Worm (Caenorhabditis elegans): ENCODE results near the gene F11D11.4.

F11D11.4 gene

ce11 chrV:18783474-18783873, 22.3 kb downstream of the F11D11.4 start, which contains the start of gene Y17D7B.10:
Gene Y17D7B.10, plus strand, starts transcription at chrV:18783716.
- TF ChIP-seq B0310.2 (tag; optimal IDR thresholded peaks at IDR 0.05): no peak
- no peak for TF ChIP-seq pes-1 (GFP tag; IDR thresholded peaks at IDR 0.05)

DNA sequence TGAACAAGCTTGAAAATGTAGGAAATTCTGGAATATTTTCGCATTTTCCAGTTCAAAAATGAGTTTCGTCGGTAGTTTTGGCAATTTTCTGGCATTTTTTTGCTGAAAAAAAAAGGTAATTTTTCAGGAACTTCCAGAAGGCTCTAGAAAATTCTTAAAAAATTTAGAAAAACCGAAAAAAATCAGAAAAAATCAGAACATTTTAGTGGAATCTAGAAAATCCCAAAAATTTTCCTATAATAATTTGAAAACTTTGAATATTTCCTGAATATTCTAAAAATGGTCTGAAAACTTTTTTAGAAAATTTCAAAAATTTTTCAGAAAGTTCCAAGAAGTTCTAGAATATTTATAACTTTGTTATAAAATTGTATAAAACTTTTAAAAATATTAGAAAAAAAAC, 25.5 kb downstream of the F11D11.4 start, which contains the start of gene Y17D7B.3:
Gene Y17D7B.3, minus strand, starts transcription at position 101 of the 400 bp plus-strand sequence.
- TF ChIP-seq hmbx-1 (tag; optimal IDR thresholded peaks at IDR 0.05) (no peak), tbx-37 (GFP tag; conservative IDR thresholded peaks at IDR 0.05) (no peak), tra-4 (tag; optimal IDR thresholded peaks at IDR 0.05) (no peak), ceh-36 (tag; optimal IDR thresholded peaks at IDR 0.05) (no peak), sea-1 (GFP tag; conservative IDR thresholded peaks at IDR 0.05) (no peak), pes-1 (GFP tag; IDR thresholded peaks at IDR 0.05) (no peak), F13C5.2 (tag; optimal IDR thresholded peaks at IDR 0.05) (no peak), hmg-4 (GFP tag; optimal IDR thresholded peaks at IDR 0.05) (no peak), flt-1 (GFP tag; IDR thresholded peaks at IDR 0.05) (no peak), B0310.2 (tag; optimal IDR thresholded peaks at IDR 0.05) (no peak), ceh-13 (GFP tag; optimal IDR thresholded peaks at IDR 0.05) (no peak), ets-7 (tag; optimal IDR thresholded peaks at IDR 0.05) (no peak), aly-1 (tag; optimal IDR thresholded peaks at IDR 0.05) (no peak), ama-1 (optimal IDR thresholded peaks at IDR 0.05) (no peak), tbx-11 (GFP tag; IDR thresholded peaks at IDR 0.05) (no peak), hnd-1 (tag; optimal IDR thresholded peaks at IDR 0.05) (no peak), scrt-1 (GFP tag; IDR thresholded peaks at IDR 0.05) (no peak)

ce11 chrV:18787417-18787918, 26.3 kb downstream of the F11D11.4 start, which contains the start of gene Y17D7B.2:
Gene Y17D7B.2, plus strand, starts transcription at chrV:18787739.
- TF ChIP-seq ceh-13 (GFP tag; optimal IDR thresholded peaks at IDR 0.05): no peak
- TF ChIP-seq ets-7 (tag; optimal IDR thresholded peaks at IDR 0.05): no peak
- TF ChIP-seq flt-1 (GFP tag; IDR thresholded peaks at IDR 0.05): no peak
- no peak for TF ChIP-seq hmbx-1 (tag; optimal IDR thresholded peaks at IDR 0.05)
- TF ChIP-seq tbx-37 (GFP tag; conservative IDR thresholded peaks at IDR 0.05): no peak
- no peak for TF ChIP-seq sea-1 (GFP tag; conservative IDR thresholded peaks at IDR 0.05)
- no peak for TF ChIP-seq hmg-4 (GFP tag; optimal IDR thresholded peaks at IDR 0.05)
- TF ChIP-seq hnd-1 (tag; optimal IDR thresholded peaks at IDR 0.05): no peak
- TF ChIP-seq ama-1 (optimal IDR thresholded peaks at IDR 0.05): no peak
- no peak for TF ChIP-seq tra-4 (tag; optimal IDR thresholded peaks at IDR 0.05)
- no peak for TF ChIP-seq ceh-36 (tag; optimal IDR thresholded peaks at IDR 0.05)
- TF ChIP-seq pes-1 (GFP tag; IDR thresholded peaks at IDR 0.05): no peak

DNA sequence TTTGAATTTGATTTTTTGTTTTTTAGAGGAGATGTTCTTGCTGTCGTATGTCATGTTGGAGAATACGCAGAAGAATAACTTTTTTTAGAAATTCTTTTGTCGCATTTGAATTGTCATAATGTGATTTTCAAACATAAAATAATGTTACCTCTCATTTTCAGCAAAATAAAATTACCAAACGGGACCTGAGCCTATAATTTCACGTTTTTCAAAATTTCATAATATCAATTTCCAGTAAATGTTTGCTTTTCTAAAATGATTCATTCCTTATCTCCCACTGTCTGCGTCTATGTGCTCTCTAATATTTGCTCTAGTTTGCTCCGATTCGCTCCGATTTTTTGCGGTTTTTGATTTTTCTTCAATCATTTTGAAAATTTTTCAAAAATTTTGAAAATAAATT, 29.5 kb downstream of the F11D11.4 start, which contains the start of gene nhr-231:
Gene nhr-231, plus strand, starts transcription at position 301 of the 400 bp plus-strand sequence.
- TF ChIP-seq ceh-36 (tag; optimal IDR thresholded peaks at IDR 0.05): no peak
- no peak for TF ChIP-seq F13C5.2 (tag; optimal IDR thresholded peaks at IDR 0.05)
- no peak for TF ChIP-seq aly-1 (tag; optimal IDR thresholded peaks at IDR 0.05)
- no peak for TF ChIP-seq flt-1 (GFP tag; IDR thresholded peaks at IDR 0.05)
- TF ChIP-seq hmg-4 (GFP tag; optimal IDR thresholded peaks at IDR 0.05): no peak
- TF ChIP-seq pes-1 (GFP tag; IDR thresholded peaks at IDR 0.05): no peak
- no peak for TF ChIP-seq sea-1 (GFP tag; conservative IDR thresholded peaks at IDR 0.05)

DNA sequence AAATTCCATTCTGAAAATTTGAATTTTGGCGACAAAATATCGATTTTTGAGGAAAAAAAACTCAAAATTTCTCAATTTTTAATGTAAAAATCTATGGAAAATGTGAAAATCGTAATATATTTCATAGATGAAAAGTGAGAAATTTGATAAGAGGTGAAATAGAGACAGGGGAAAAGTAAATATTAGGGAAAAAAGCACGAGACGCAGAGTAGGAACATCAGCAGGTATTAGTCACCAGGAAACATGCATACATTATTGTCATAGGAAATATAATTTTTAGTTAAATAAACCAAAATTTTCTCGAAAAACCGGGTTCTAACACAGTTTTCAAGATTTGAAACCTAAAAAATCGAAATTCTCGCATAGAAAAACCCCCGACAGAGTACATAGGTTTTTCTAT, 39.6 kb downstream of the F11D11.4 start, which contains the start of gene nhr-170:
Gene nhr-170, minus strand, starts transcription at position 16 of the 400 bp plus-strand sequence.
- no peak for TF ChIP-seq tbx-37 (GFP tag; conservative IDR thresholded peaks at IDR 0.05)
- no peak for TF ChIP-seq hnd-1 (tag; optimal IDR thresholded peaks at IDR 0.05)
- TF ChIP-seq hmbx-1 (tag; optimal IDR thresholded peaks at IDR 0.05): no peak
- no peak for TF ChIP-seq ama-1 (optimal IDR thresholded peaks at IDR 0.05)
- TF ChIP-seq hmg-4 (GFP tag; optimal IDR thresholded peaks at IDR 0.05): no peak
- TF ChIP-seq F13C5.2 (tag; optimal IDR thresholded peaks at IDR 0.05): no peak
- TF ChIP-seq tbx-11 (GFP tag; IDR thresholded peaks at IDR 0.05): no peak
- TF ChIP-seq B0310.2 (tag; optimal IDR thresholded peaks at IDR 0.05): no peak
- TF ChIP-seq pes-1 (GFP tag; IDR thresholded peaks at IDR 0.05): no peak

DNA sequence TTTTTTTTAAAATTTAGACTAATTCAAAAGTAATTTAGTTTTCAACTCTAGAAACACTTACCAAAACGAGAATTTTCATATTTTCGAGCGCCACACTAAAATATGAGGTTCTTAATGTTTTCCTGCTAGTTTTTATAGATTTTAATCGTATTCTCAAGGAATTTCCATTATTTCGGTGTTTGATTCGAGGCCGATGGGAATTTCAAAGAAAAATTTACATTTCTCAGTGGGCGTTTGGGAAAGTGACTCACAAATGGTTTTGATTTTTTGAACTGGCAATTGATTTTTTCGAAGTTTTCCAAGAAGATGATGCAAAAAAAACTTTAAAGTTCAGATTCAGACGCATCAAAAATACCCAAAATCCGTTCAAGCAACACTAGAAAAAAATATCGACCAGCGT, 40.9 kb downstream of the F11D11.4 start, which contains the start of gene C54E10.11:
Gene C54E10.11, minus strand, starts transcription at position 101 of the 400 bp plus-strand sequence.
- TF ChIP-seq hmbx-1 (tag; optimal IDR thresholded peaks at IDR 0.05) (no peak), ama-1 (optimal IDR thresholded peaks at IDR 0.05) (no peak), ceh-36 (tag; optimal IDR thresholded peaks at IDR 0.05) (no peak), ceh-13 (GFP tag; optimal IDR thresholded peaks at IDR 0.05) (no peak), pes-1 (GFP tag; IDR thresholded peaks at IDR 0.05) (no peak), ets-7 (tag; optimal IDR thresholded peaks at IDR 0.05) (no peak)

ce11 chrV:18803260-18803659, 42.1 kb downstream of the F11D11.4 start, which contains the start of gene C54E10.10:
Gene C54E10.10, minus strand, starts transcription at chrV:18803360.
- TF ChIP-seq hmg-4 (GFP tag; optimal IDR thresholded peaks at IDR 0.05) (no peak), hmbx-1 (tag; optimal IDR thresholded peaks at IDR 0.05) (no peak), tbx-11 (GFP tag; IDR thresholded peaks at IDR 0.05) (no peak), F13C5.2 (tag; optimal IDR thresholded peaks at IDR 0.05) (no peak), scrt-1 (GFP tag; IDR thresholded peaks at IDR 0.05) (no peak), ceh-13 (GFP tag; optimal IDR thresholded peaks at IDR 0.05) (no peak), pes-1 (GFP tag; IDR thresholded peaks at IDR 0.05) (no peak), flt-1 (GFP tag; IDR thresholded peaks at IDR 0.05) (no peak), ets-7 (tag; optimal IDR thresholded peaks at IDR 0.05) (no peak), aly-1 (tag; optimal IDR thresholded peaks at IDR 0.05) (no peak)

ce11 chrV:18806409-18806808, 45.2 kb downstream of the F11D11.4 start, which contains the start of gene sri-10:
Gene sri-10, minus strand, starts transcription at chrV:18806509.
- TF ChIP-seq ceh-36 (tag; optimal IDR thresholded peaks at IDR 0.05): no peak
- no peak for TF ChIP-seq hmbx-1 (tag; optimal IDR thresholded peaks at IDR 0.05)
- no peak for TF ChIP-seq ets-7 (tag; optimal IDR thresholded peaks at IDR 0.05)
- TF ChIP-seq hnd-1 (tag; optimal IDR thresholded peaks at IDR 0.05): no peak
- TF ChIP-seq pes-1 (GFP tag; IDR thresholded peaks at IDR 0.05): no peak
- no peak for TF ChIP-seq hmg-4 (GFP tag; optimal IDR thresholded peaks at IDR 0.05)

All from whole organism, early embryonic.